Worm (Caenorhabditis elegans) whole organism, L4/young adult: ENCODE measurements around the gene fbxa-80.

Source experiments
- W03F9.2 ChIP-seq: fragments of 150-350 bp; optimal IDR thresholded peaks from 2 replicates; lab custom pipeline; 2014; ENCODE audit warnings: missing biosample characterization, missing genetic modification characterization
- dao-5 ChIP-seq: sonication (generic microtip); optimal IDR thresholded peaks from 2 replicates; lab custom pipeline; 2016; ENCODE audit warnings: missing genotype, missing genetic modification characterization, moderate library complexity, missing compliant biosample characterization

ce11 chrIII:1324513-1324912 lies 9.5 kb upstream of the fbxa-80 start, which contains the start of gene fbxa-14:
- TF ChIP-seq W03F9.2 (tag; lab: Kevin White, UChicago) (no peak), dao-5 (tag; lab: Kevin White, UChicago) (no peak)
